Worm (Caenorhabditis elegans): ENCODE results near the gene nhr-204.

Gene nhr-204

ce11 chrV:258730-259129 lies at the start of gene nhr-204:
Gene nhr-204, minus strand, starts transcription at chrV:258830.
- TF ChIP-seq nhr-76 (tag; optimal IDR thresholded peaks at IDR 0.05) (no peak), ZK546.5 (tag; optimal IDR thresholded peaks at IDR 0.05) (no peak), egl-27 (tag; optimal IDR thresholded peaks at IDR 0.05) (no peak), daf-8 (GFP tag; IDR thresholded peaks at IDR 0.05) (no peak), ama-1 (optimal IDR thresholded peaks at IDR 0.05) (no peak), duxl-1 (tag; optimal IDR thresholded peaks at IDR 0.05; ENCODE audit: poor library complexity) (no peak), unc-39 (tag; optimal IDR thresholded peaks at IDR 0.05) (no peak), ceh-82 (tag; optimal IDR thresholded peaks at IDR 0.05) (no peak), daf-16 (GFP tag; optimal IDR thresholded peaks at IDR 0.05) (no peak), daf-16 (tag; optimal IDR thresholded peaks at IDR 0.05) (no peak), skn-1 (tag; optimal IDR thresholded peaks at IDR 0.05) (no peak), tag-97 (GFP tag; IDR thresholded peaks at IDR 0.05) (no peak), tra-1 (GFP tag; IDR thresholded peaks at IDR 0.05) (no peak)

- no peak for TF ChIP-seq vab-7 (GFP tag; IDR thresholded peaks at IDR 0.05)
- no peak for TF ChIP-seq mxl-2 (GFP tag; conservative IDR thresholded peaks at IDR 0.05)
These were observed 46.0 kb upstream of the nhr-204 start, which contains the start of gene F33E11.3 for ce11 chrV:304613-305012. Gene F33E11.3, minus strand, starts transcription at chrV:304713.

ce11 chrV:303271-303670 lies 44.6 kb upstream of the nhr-204 start:
- TF ChIP-seq set-16 (GFP tag; IDR thresholded peaks at IDR 0.05) (peak; percentile 91), jun-1 (tag; optimal IDR thresholded peaks at IDR 0.05) (no peak), dve-1 (tag; optimal IDR thresholded peaks at IDR 0.05; ENCODE audit: insufficient read depth) (no peak), spr-1 (tag; optimal IDR thresholded peaks at IDR 0.05) (no peak), F44E2.7 (GFP tag; IDR thresholded peaks at IDR 0.05) (no peak)

- TF ChIP-seq skn-1 (tag; optimal IDR thresholded peaks at IDR 0.05) (no peak), spr-3 (GFP tag; optimal IDR thresholded peaks at IDR 0.05) (no peak), set-16 (GFP tag; IDR thresholded peaks at IDR 0.05) (peak; percentile 92), ztf-7 (tag; optimal IDR thresholded peaks at IDR 0.05) (no peak), F26F4.8 (GFP tag; conservative IDR thresholded peaks at IDR 0.05) (no peak), nhr-42 (GFP tag; IDR thresholded peaks at IDR 0.05) (no peak)
These were observed 39.8 kb upstream of the nhr-204 start for ce11 chrV:298395-298794.

- TF ChIP-seq nhr-10 (tag; optimal IDR thresholded peaks at IDR 0.05), result no peak
- peak in 1 of 2 experiments; percentile 91 for TF ChIP-seq unc-62 (GFP tag; optimal IDR thresholded peaks at IDR 0.05 in 1 of 2)
- TF ChIP-seq unc-62 (tag; optimal IDR thresholded peaks at IDR 0.05), result no peak
- no peak for TF ChIP-seq lim-7 (GFP tag; IDR thresholded peaks at IDR 0.05)
- no peak for TF ChIP-seq ceh-82 (tag; optimal IDR thresholded peaks at IDR 0.05)
- TF ChIP-seq madf-9 (GFP tag; conservative IDR thresholded peaks at IDR 0.05), result no peak
- no peak for TF ChIP-seq saeg-2 (GFP tag; IDR thresholded peaks at IDR 0.05)
- no peak for TF ChIP-seq R02D3.7 (tag; optimal IDR thresholded peaks at IDR 0.05)
- TF ChIP-seq unc-39 (tag; optimal IDR thresholded peaks at IDR 0.05), result no peak
- peak; percentile 37 for TF ChIP-seq unc-130 (GFP tag; optimal IDR thresholded peaks at IDR 0.05)
- TF ChIP-seq daf-16 (GFP tag; optimal IDR thresholded peaks at IDR 0.05), result no peak
- TF ChIP-seq daf-16 (tag; optimal IDR thresholded peaks at IDR 0.05), result no peak
- no peak for TF ChIP-seq ztf-11 (tag; optimal IDR thresholded peaks at IDR 0.05)
- no peak for TF ChIP-seq zip-2 (tag; optimal IDR thresholded peaks at IDR 0.05)
These were observed 38.9 kb upstream of the nhr-204 start, which contains the start of gene F33E11.2 for ce11 chrV:297424-297991. Gene F33E11.2, plus strand, starts transcription at chrV:297947.

DNA sequence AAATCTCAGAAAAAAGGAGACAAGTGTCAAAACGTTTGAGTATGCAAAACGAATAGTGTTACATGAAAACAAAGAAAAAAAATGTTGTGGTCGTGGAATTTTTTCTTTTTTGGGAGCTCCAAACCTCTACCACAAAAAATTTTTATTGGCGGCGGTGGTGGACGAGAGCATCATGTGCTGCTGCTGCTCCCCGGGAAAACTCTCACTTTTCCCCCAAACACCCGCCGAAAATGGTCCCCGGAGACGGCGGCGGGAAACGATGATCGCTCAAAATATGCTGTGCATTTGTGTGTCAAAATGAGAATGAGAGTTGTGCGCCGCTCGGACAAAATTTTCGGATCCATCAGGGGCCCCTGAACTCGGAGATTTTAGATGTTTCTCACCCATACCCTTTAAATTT lies 37.2 kb upstream of the nhr-204 start:
- TF ChIP-seq unc-62 (GFP tag; optimal IDR thresholded peaks at IDR 0.05 in 1 of 2), result peak in 1 of 2 experiments; percentile 50
- TF ChIP-seq unc-62 (tag; optimal IDR thresholded peaks at IDR 0.05), result no peak
- no peak for TF ChIP-seq dmd-6 (GFP tag; IDR thresholded peaks at IDR 0.05)
- no peak for TF ChIP-seq fos-1 (tag; optimal IDR thresholded peaks at IDR 0.05)
- TF ChIP-seq aha-1 (tag), result no peak
- TF ChIP-seq set-16 (GFP tag; IDR thresholded peaks at IDR 0.05), result peak; percentile 59; the same call in 1 of the 2 replicates
- no peak for TF ChIP-seq nhr-6 (tag; optimal IDR thresholded peaks at IDR 0.05)
- TF ChIP-seq unc-39 (tag; optimal IDR thresholded peaks at IDR 0.05), result no peak
- no peak for TF ChIP-seq zip-2 (tag; optimal IDR thresholded peaks at IDR 0.05)
- no peak for TF ChIP-seq F37D6.2 (tag; optimal IDR thresholded peaks at IDR 0.05)

Data from whole organism, L4 larva.